Worm (Caenorhabditis elegans) whole organism, young adult: ENCODE data around the gene C02B4.3.
A peak's percentile ranks its signal among the peaks of the same experiment; 100 is the strongest.

Experiments
- B0035.1 ChIP-seq: sonication (generic microtip); optimal IDR thresholded peaks from 2 replicates; lab custom pipeline; 2016; ENCODE audit warnings: missing genetic modification characterization, mild to moderate bottlenecking, missing compliant biosample characterization, missing genotype, missing genetic modification reagents
- F22D6.2 ChIP-seq: sonication (generic microtip); optimal IDR thresholded peaks from 2 replicates; lab custom pipeline; 2016; ENCODE audit warnings: mild to moderate bottlenecking, missing genetic modification characterization, missing compliant biosample characterization
- F37B4.10 ChIP-seq: fragments of 200-800 bp; sonication (Bioruptor generic); IDR thresholded peaks from 2 replicates; pipeline ENCODE4 v1.3.6; 2022; ENCODE audit warnings: missing genetic modification characterization, missing compliant biosample characterization
- F52B5.7 ChIP-seq: sonication (generic microtip); optimal IDR thresholded peaks from 2 replicates; lab custom pipeline; 2016; ENCODE audit warnings: mild to moderate bottlenecking, missing genetic modification characterization, missing compliant biosample characterization
- K11D2.4 ChIP-seq: fragments of 200-800 bp; sonication (Bioruptor generic); IDR thresholded peaks from 2 replicates; pipeline ENCODE4 v1.3.6; 2022; ENCODE audit warnings: missing genetic modification reagents, missing genetic modification characterization, missing compliant biosample characterization
- K12H6.12 ChIP-seq: fragments of 200-800 bp; sonication (Bioruptor generic); optimal IDR thresholded peaks from 2 replicates; lab custom pipeline; 2018; ENCODE audit warnings: mild to moderate bottlenecking, missing genetic modification characterization, missing compliant biosample characterization
- ZK185.1 ChIP-seq: sonication (generic microtip); optimal IDR thresholded peaks from 2 replicates; lab custom pipeline; 2016; ENCODE audit warnings: mild to moderate bottlenecking, missing genetic modification characterization, missing compliant biosample characterization; ENCODE audit not compliant: poor library complexity, severe bottlenecking
- ama-1 ChIP-seq, 3 experiments: fragments of 150-350 bp in 1 of 3; sonication (generic microtip) in 2 of 3; optimal IDR thresholded peaks; 2 replicates each; lab custom pipeline; 2014 to 2018; ENCODE audit warnings: missing biosample characterization in 2 of 3, missing genetic modification characterization in 2 of 3, missing genetic modification reagents in 2 of 3
- aptf-3 ChIP-seq: fragments of 200-800 bp; sonication (Bioruptor generic); IDR thresholded peaks from 2 replicates; pipeline ENCODE4 v1.3.6; 2022; ENCODE audit warnings: missing genetic modification characterization, missing compliant biosample characterization
- atf-7 ChIP-seq: sonication (generic microtip); optimal IDR thresholded peaks from 2 replicates; lab custom pipeline; 2017; ENCODE audit warnings: mild to moderate bottlenecking, missing genetic modification characterization, missing compliant biosample characterization
- attf-5 ChIP-seq: fragments of 200-800 bp; sonication (Bioruptor generic); optimal IDR thresholded peaks from 2 replicates; lab custom pipeline; 2018; ENCODE audit warnings: mild to moderate bottlenecking, missing genetic modification characterization, missing compliant biosample characterization
- bed-1 ChIP-seq: fragments of 200-800 bp; sonication (Bioruptor generic); IDR thresholded peaks from 2 replicates; pipeline ENCODE4 v1.3.6; 2022; ENCODE audit warnings: missing genetic modification reagents, missing genetic modification characterization, missing compliant biosample characterization
- bed-2 ChIP-seq: fragments of 200-800 bp; sonication (Bioruptor generic); IDR thresholded peaks from 2 replicates; pipeline ENCODE4 v1.3.6; 2022; ENCODE audit warnings: missing genetic modification reagents, missing genetic modification characterization, missing compliant biosample characterization
- cebp-1 ChIP-seq, 2 experiments: fragments of 200-800 bp in 1 of 2; sonication (Bioruptor generic) in 1 of 2; sonication (generic microtip) in 1 of 2; IDR thresholded peaks in 1 of 2; optimal IDR thresholded peaks in 1 of 2; 2 replicates each; pipeline versions ENCODE4 v1.3.6 to Lab custom; 2017 to 2022; ENCODE audit warnings: missing compliant biosample characterization in 2 of 2, missing genetic modification characterization in 2 of 2, mild to moderate bottlenecking in 1 of 2, missing genetic modification reagents in 1 of 2, moderate library complexity in 1 of 2
- ceh-27 ChIP-seq: fragments of 200-800 bp; sonication (Bioruptor generic); optimal IDR thresholded peaks from 2 replicates; lab custom pipeline; 2018; ENCODE audit warnings: mild to moderate bottlenecking, missing genetic modification characterization, moderate library complexity, missing compliant biosample characterization
- die-1 ChIP-seq: sonication (generic microtip); optimal IDR thresholded peaks from 2 replicates; lab custom pipeline; 2016; ENCODE audit warnings: missing genotype, mild to moderate bottlenecking, missing genetic modification characterization, missing compliant biosample characterization
- dox-1 ChIP-seq: fragments of 200-800 bp; sonication (Bioruptor generic); IDR thresholded peaks from 2 replicates; pipeline ENCODE4 v1.3.6; 2022; ENCODE audit warnings: missing genetic modification reagents, missing genetic modification characterization, missing compliant biosample characterization
- egl-18 ChIP-seq: fragments of 200-800 bp; sonication (Bioruptor generic); IDR thresholded peaks from 2 replicates; pipeline ENCODE4 v1.3.6; 2022; ENCODE audit warnings: missing genetic modification reagents, missing genetic modification characterization, missing compliant biosample characterization
- egrh-3 ChIP-seq: fragments of 200-800 bp; sonication (Bioruptor generic); IDR thresholded peaks from 2 replicates; pipeline ENCODE4 v1.3.6; 2022; ENCODE audit warnings: missing genetic modification reagents, missing genetic modification characterization, missing compliant biosample characterization
- ets-4 ChIP-seq: fragments of 200-800 bp; sonication (Bioruptor generic); optimal IDR thresholded peaks from 2 replicates; lab custom pipeline; 2018; ENCODE audit warnings: mild to moderate bottlenecking, missing genetic modification characterization, missing compliant biosample characterization
- him-1 ChIP-seq: sonication (generic microtip); optimal IDR thresholded peaks from 2 replicates; lab custom pipeline; 2016; ENCODE audit warnings: missing genotype, missing genetic modification reagents, missing genetic modification characterization, missing compliant biosample characterization
- hlh-12 ChIP-seq: sonication (generic microtip); optimal IDR thresholded peaks from 2 replicates; lab custom pipeline; 2016; ENCODE audit warnings: missing genetic modification characterization, missing compliant biosample characterization
- hsf-1 ChIP-seq: fragments of 200-800 bp; sonication (Bioruptor generic); IDR thresholded peaks from 2 replicates; pipeline ENCODE4 v1.3.6; 2022; ENCODE audit warnings: missing genetic modification reagents, missing genetic modification characterization, missing compliant biosample characterization
- let-607 ChIP-seq, 2 experiments: fragments of 200-800 bp in 1 of 2; sonication (Bioruptor generic) in 1 of 2; sonication (generic microtip) in 1 of 2; optimal IDR thresholded peaks; 2 replicates each; lab custom pipeline; 2016 to 2018; ENCODE audit warnings: mild to moderate bottlenecking in 2 of 2, missing compliant biosample characterization in 2 of 2, missing genetic modification characterization in 2 of 2, moderate library complexity in 2 of 2, missing genotype in 1 of 2
- lin-26 ChIP-seq: fragments of 200-800 bp; sonication (Bioruptor generic); IDR thresholded peaks from 2 replicates; pipeline ENCODE4 v1.3.6; 2022; ENCODE audit warnings: missing genetic modification reagents, missing genetic modification characterization, missing compliant biosample characterization
- lin-40 ChIP-seq: sonication (generic microtip); optimal IDR thresholded peaks from 2 replicates; lab custom pipeline; 2016; ENCODE audit warnings: missing genetic modification characterization, mild to moderate bottlenecking, missing compliant biosample characterization, missing genotype, missing genetic modification reagents
- lin-54 ChIP-seq: fragments of 200-800 bp; sonication (Bioruptor generic); optimal IDR thresholded peaks from 2 replicates; lab custom pipeline; 2018; ENCODE audit warnings: mild to moderate bottlenecking, missing genetic modification characterization, missing compliant biosample characterization
- lsl-1 ChIP-seq: fragments of 200-800 bp; sonication (Bioruptor generic); optimal IDR thresholded peaks from 2 replicates; lab custom pipeline; 2018; ENCODE audit warnings: mild to moderate bottlenecking, missing genetic modification characterization, moderate library complexity, missing compliant biosample characterization
- lsy-27 ChIP-seq: sonication (generic microtip); optimal IDR thresholded peaks from 2 replicates; lab custom pipeline; 2017; ENCODE audit warnings: missing genetic modification characterization, mild to moderate bottlenecking, missing compliant biosample characterization, antibody characterized with exemption, missing genotype, borderline replicate concordance; ENCODE audit not compliant: insufficient read depth
- madf-6 ChIP-seq: fragments of 200-800 bp; sonication (Bioruptor generic); IDR thresholded peaks from 2 replicates; pipeline ENCODE4 v1.3.6; 2022; ENCODE audit warnings: missing genetic modification reagents, missing genetic modification characterization, missing compliant biosample characterization
- mcd-1 ChIP-seq: fragments of 200-800 bp; sonication (Bioruptor generic); IDR thresholded peaks from 2 replicates; pipeline ENCODE4 v1.3.6; 2022; ENCODE audit warnings: missing genetic modification reagents, missing genetic modification characterization, missing compliant biosample characterization
- nhr-80 ChIP-seq: sonication (generic microtip); optimal IDR thresholded peaks from 2 replicates; lab custom pipeline; 2016; ENCODE audit warnings: missing genetic modification characterization, missing compliant biosample characterization
- sdz-38 ChIP-seq: sonication (generic microtip); optimal IDR thresholded peaks from 2 replicates; lab custom pipeline; 2016; ENCODE audit warnings: missing genotype, missing genetic modification characterization, missing compliant biosample characterization
- snpc-1.3 ChIP-seq: sonication (generic microtip); optimal IDR thresholded peaks from 2 replicates; lab custom pipeline; 2017; ENCODE audit warnings: missing genetic modification characterization, mild to moderate bottlenecking, missing compliant biosample characterization, antibody characterized with exemption, moderate library complexity, missing genotype, missing genetic modification reagents; ENCODE audit not compliant: insufficient read depth
- snpc-3.4 ChIP-seq: sonication (generic microtip); optimal IDR thresholded peaks from 2 replicates; lab custom pipeline; 2017; ENCODE audit warnings: missing genetic modification characterization, mild to moderate bottlenecking, missing compliant biosample characterization, antibody characterized with exemption, moderate library complexity, missing genotype, missing genetic modification reagents
- snpc-4 ChIP-seq, 5 experiments: fragments of 150-350 bp in 1 of 5; sonication (generic microtip) in 4 of 5; optimal IDR thresholded peaks; 2 replicates each; lab custom pipeline; 2014 to 2018; ENCODE audit warnings: missing genetic modification characterization in 5 of 5, missing biosample characterization in 3 of 5, antibody characterized with exemption in 2 of 5, mild to moderate bottlenecking in 2 of 5, missing compliant biosample characterization in 2 of 5, missing genotype in 2 of 5, moderate library complexity in 2 of 5, missing genetic modification reagents in 1 of 5
- tbp1 ChIP-seq: fragments of 200-800 bp; sonication (Bioruptor generic); optimal IDR thresholded peaks from 2 replicates; lab custom pipeline; 2018; ENCODE audit warnings: mild to moderate bottlenecking, missing genetic modification characterization, missing compliant biosample characterization
- unc-130 ChIP-seq: sonication (generic microtip); optimal IDR thresholded peaks from 2 replicates; lab custom pipeline; 2016; ENCODE audit warnings: missing genetic modification reagents, missing genetic modification characterization, missing compliant biosample characterization
- zfh-2 ChIP-seq: fragments of 200-800 bp; sonication (Bioruptor generic); conservative IDR thresholded peaks from 2 replicates; pipeline ENCODE4 v1.3.6; 2022; ENCODE audit warnings: missing genetic modification reagents, missing genetic modification characterization, missing compliant biosample characterization
- ztf-18 ChIP-seq: sonication (generic microtip); optimal IDR thresholded peaks from 2 replicates; lab custom pipeline; 2016; ENCODE audit warnings: missing genotype, mild to moderate bottlenecking, missing genetic modification characterization, missing compliant biosample characterization

C02B4.3 gene

DNA sequence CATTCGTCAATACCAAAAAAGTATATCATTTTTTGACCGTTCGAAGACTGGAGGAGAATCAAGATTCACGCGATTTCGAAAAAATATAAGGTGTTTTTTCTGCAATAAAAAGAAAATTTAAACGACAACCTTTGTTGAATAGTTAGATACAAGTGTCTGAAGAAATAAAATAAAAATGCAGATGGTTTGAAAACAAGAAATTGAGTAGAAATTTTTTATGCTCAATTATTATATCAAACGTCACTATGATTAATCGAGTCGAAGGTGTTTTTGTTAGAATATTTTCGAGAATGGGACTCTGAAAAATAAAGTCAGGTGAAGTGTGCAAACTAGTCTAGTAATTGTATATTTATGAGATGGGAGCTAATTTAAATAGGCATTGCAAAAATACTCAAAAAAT is 19.2 kb downstream of the C02B4.3 start, which contains the start of gene R09A8.5:
Gene R09A8.5, minus strand, starts transcription at position 101 of the 400 bp plus-strand sequence.
- no peak for TF ChIP-seq ets-4
- no peak for TF ChIP-seq snpc-3.4 (tag; lab: Kevin White, UChicago)
- no peak for TF ChIP-seq B0035.1 (tag; lab: Kevin White, UChicago)
- no peak for TF ChIP-seq aptf-3 (GFP tag; lab: Robert Waterston, UW)
- TF ChIP-seq F52B5.7 (tag; lab: Kevin White, UChicago), result no peak
- TF ChIP-seq hsf-1, result no peak
- TF ChIP-seq hlh-12 (tag; lab: Kevin White, UChicago), result no peak
- TF ChIP-seq bed-2 (GFP tag; lab: Robert Waterston, UW), result no peak
- no peak for TF ChIP-seq snpc-4 (GFP tag; optimal IDR thresholded peaks at IDR 0.05; lab: Kevin White, UChicago)
- no peak for TF ChIP-seq snpc-4 (tag; optimal IDR thresholded peaks at IDR 0.05; lab: Kevin White, UChicago)
- TF ChIP-seq ceh-27 (GFP tag; lab: Kevin White, UChicago), result no peak
- no peak for TF ChIP-seq unc-130 (GFP tag; lab: Kevin White, UChicago)
- no peak for TF ChIP-seq tbp1
- TF ChIP-seq K11D2.4 (GFP tag; lab: Robert Waterston, UW), result no peak
- TF ChIP-seq snpc-1.3 (tag; lab: Kevin White, UChicago), result no peak
- no peak for TF ChIP-seq him-1 (tag; lab: Kevin White, UChicago)
- no peak for TF ChIP-seq die-1 (tag; lab: Kevin White, UChicago)
- TF ChIP-seq ztf-18, result no peak
- no peak for TF ChIP-seq F37B4.10 (GFP tag; lab: Robert Waterston, UW)
- TF ChIP-seq lin-54 (GFP tag; lab: Kevin White, UChicago), result no peak
- TF ChIP-seq, all 124 proteins: peak for 0

DNA sequence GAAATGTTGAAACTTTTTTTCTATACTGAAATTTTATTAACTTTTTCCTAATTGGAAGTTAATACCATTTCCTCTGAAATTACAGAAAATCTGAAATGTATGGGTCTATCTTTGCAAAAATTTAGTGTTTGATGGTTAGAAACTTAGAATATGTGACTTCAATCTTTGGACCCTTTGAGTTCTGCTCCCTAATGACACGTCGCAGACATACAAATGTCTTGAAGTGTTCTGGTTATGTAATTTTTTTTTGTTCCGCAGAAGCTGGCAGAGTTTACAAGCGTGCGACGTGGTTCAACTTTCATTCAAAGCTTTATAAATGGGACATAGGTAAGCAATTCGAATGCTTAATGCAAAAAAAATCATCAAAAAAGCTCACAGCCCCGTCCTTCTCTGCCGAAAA is 21.7 kb downstream of the C02B4.3 start:
- TF ChIP-seq B0035.1 (tag; lab: Kevin White, UChicago) (no peak), K12H6.12 (tag; lab: Kevin White, UChicago) (no peak)

DNA sequence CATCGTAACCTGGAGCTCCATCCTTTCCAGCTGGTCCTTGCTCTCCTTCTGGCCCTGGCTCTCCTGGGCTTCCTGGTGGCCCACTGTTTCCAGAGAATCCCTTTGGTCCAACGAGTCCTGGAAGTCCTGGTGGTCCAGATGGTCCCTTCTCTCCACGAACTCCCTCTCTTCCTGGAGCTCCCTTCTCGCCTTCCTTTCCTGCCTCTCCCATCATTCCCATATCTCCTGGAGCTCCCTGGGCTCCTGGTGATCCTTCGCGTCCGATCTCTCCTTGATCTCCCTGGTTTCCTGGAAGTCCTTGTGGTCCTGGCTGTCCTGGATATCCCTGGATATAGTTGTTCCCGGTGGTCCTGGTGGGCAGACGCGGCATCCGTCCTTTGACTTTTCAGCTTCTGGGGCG is 23.4 kb downstream of the C02B4.3 start:
- TF ChIP-seq bed-2 (GFP tag; lab: Robert Waterston, UW) (no peak), madf-6 (GFP tag; lab: Robert Waterston, UW) (no peak), bed-1 (GFP tag; lab: Robert Waterston, UW) (0 out of 2 replicates have a peak, but pooled peaks have one; percentile 15), lsy-27 (tag; lab: Kevin White, UChicago) (no peak), egrh-3 (GFP tag; lab: Robert Waterston, UW) (peak; percentile 66; the same call in 1 of the 2 replicates), egl-18 (GFP tag; lab: Robert Waterston, UW) (0 out of 2 replicates have a peak, but pooled peaks have one; percentile 36), zfh-2 (GFP tag; lab: Robert Waterston, UW) (peak; percentile 80)
- TF ChIP-seq, all 124 proteins: peak for 4

DNA sequence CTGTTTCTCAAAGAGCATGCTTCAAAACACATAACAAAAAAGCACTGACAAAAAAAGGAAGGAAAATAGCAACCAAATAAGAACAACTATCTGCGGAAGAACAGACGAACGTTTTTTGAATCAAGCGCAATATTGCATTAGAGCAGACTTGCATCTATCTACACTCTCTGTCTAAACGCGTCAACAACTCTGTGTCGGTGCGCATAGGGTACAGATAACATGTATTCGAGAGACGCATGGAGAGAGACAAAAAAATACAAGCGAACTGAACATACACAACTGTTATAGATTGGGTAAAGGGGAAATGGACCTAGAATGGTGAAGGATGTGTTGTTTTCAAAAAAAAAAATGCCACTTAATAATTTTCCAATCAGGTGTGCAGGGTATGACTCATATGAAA is 24.6 kb downstream of the C02B4.3 start:
- TF ChIP-seq atf-7 (tag; lab: Kevin White, UChicago), result no peak
- no peak for TF ChIP-seq sdz-38 (tag; lab: Kevin White, UChicago)
- TF ChIP-seq K12H6.12 (tag; lab: Kevin White, UChicago), result peak; percentile 49
- TF ChIP-seq ceh-27 (GFP tag; lab: Kevin White, UChicago), result peak; percentile 46
- TF ChIP-seq nhr-80, result peak; percentile 84
- peak; percentile 35 for TF ChIP-seq lin-40 (tag; lab: Kevin White, UChicago)
- no peak for TF ChIP-seq snpc-3.4 (tag; lab: Kevin White, UChicago)
- TF ChIP-seq ama-1 (optimal IDR thresholded peaks at IDR 0.05; lab: Kevin White, UChicago), result no peak
- TF ChIP-seq ama-1 (GFP tag; optimal IDR thresholded peaks at IDR 0.05; lab: Kevin White, UChicago), result no peak
- TF ChIP-seq cebp-1 (GFP tag; IDR thresholded peaks at IDR 0.05; lab: Robert Waterston, UW), result no peak
- peak; percentile 43 for TF ChIP-seq cebp-1 (tag; optimal IDR thresholded peaks at IDR 0.05; lab: Kevin White, UChicago)
- TF ChIP-seq lin-54 (GFP tag; lab: Kevin White, UChicago), result peak; percentile 12
- TF ChIP-seq lsl-1 (GFP tag; lab: Kevin White, UChicago), result no peak
- TF ChIP-seq attf-5, result peak; percentile 42
- TF ChIP-seq mcd-1 (GFP tag; lab: Robert Waterston, UW), result peak; percentile 78
- 0 out of 2 replicates have a peak, but pooled peaks have one; percentile 42 for TF ChIP-seq lin-26
- peak; percentile 54 for TF ChIP-seq ZK185.1 (tag; lab: Kevin White, UChicago)
- TF ChIP-seq F22D6.2 (tag; lab: Kevin White, UChicago), result no peak
- 0 out of 2 replicates have a peak, but pooled peaks have one; percentile 42 for TF ChIP-seq dox-1 (GFP tag; lab: Robert Waterston, UW)
- TF ChIP-seq let-607 (tag; optimal IDR thresholded peaks at IDR 0.05; lab: Kevin White, UChicago), result peak in 1 of 2 experiments; percentile 9
